Fruit fly (Drosophila melanogaster): ENCODE results near the gene CG33337.

Gene CG33337

dm6 chr3R:23592669-23593068, at the start of gene CG33337:
Gene CG33337 (minus strand): TSS chr3R:23592769.
- TF ChIP-seq CG1620 (GFP tag; optimal IDR thresholded peaks at IDR 0.05) (no peak), CG33017 (tag; optimal IDR thresholded peaks at IDR 0.05) (no peak), pad (GFP tag; optimal IDR thresholded peaks at IDR 0.05) (no peak), CG14711 (tag; optimal IDR thresholded peaks at IDR 0.05) (no peak), Hr96 (GFP tag; optimal IDR thresholded peaks at IDR 0.05) (no peak), bab1 (GFP tag; optimal IDR thresholded peaks at IDR 0.05) (no peak), CG7101 (tag; optimal IDR thresholded peaks at IDR 0.05) (no peak)

- TF ChIP-seq CG1620 (GFP tag; optimal IDR thresholded peaks at IDR 0.05) (no peak), ovo (GFP tag; optimal IDR thresholded peaks at IDR 0.05) (no peak), CG14711 (tag; optimal IDR thresholded peaks at IDR 0.05) (no peak), CG33017 (tag; optimal IDR thresholded peaks at IDR 0.05) (no peak), Crg-1 (GFP tag; optimal IDR thresholded peaks at IDR 0.05) (no peak), toe (GFP tag; optimal IDR thresholded peaks at IDR 0.05) (no peak), CG5204 (GFP tag; optimal IDR thresholded peaks at IDR 0.05) (no peak), pad (GFP tag; optimal IDR thresholded peaks at IDR 0.05) (no peak), Hr96 (GFP tag; optimal IDR thresholded peaks at IDR 0.05) (no peak), kay (GFP tag; ENCODE audit: borderline replicate concordance) (no peak), bab1 (GFP tag; optimal IDR thresholded peaks at IDR 0.05) (no peak), Clk (GFP tag; optimal IDR thresholded peaks at IDR 0.05) (no peak), CG7045 (GFP tag; optimal IDR thresholded peaks at IDR 0.05) (no peak), Mnt (GFP tag; optimal IDR thresholded peaks at IDR 0.05) (no peak), CG12768 (GFP tag; optimal IDR thresholded peaks at IDR 0.05) (no peak), CG11617 (GFP tag; optimal IDR thresholded peaks at IDR 0.05) (no peak)
Measured at dm6 chr3R:23639583-23639982, 47.0 kb upstream of the CG33337 start.

- TF ChIP-seq kay (GFP tag; ENCODE audit: borderline replicate concordance) (peak; percentile 5), CG33017 (tag; optimal IDR thresholded peaks at IDR 0.05) (no peak), Crg-1 (GFP tag; optimal IDR thresholded peaks at IDR 0.05) (no peak)
Measured at dm6 chr3R:23638351-23638750, 45.8 kb upstream of the CG33337 start.

- TF ChIP-seq CG33017 (tag; optimal IDR thresholded peaks at IDR 0.05): no peak
- no peak for TF ChIP-seq CG12768 (GFP tag; optimal IDR thresholded peaks at IDR 0.05)
- TF ChIP-seq CG5204 (GFP tag; optimal IDR thresholded peaks at IDR 0.05): no peak
- no peak for TF ChIP-seq ovo (GFP tag; optimal IDR thresholded peaks at IDR 0.05)
- no peak for TF ChIP-seq toe (GFP tag; optimal IDR thresholded peaks at IDR 0.05)
- TF ChIP-seq tj (GFP tag; optimal IDR thresholded peaks at IDR 0.05): no peak
- TF ChIP-seq CG14711 (tag; optimal IDR thresholded peaks at IDR 0.05): no peak
- no peak for TF ChIP-seq Clk (GFP tag; optimal IDR thresholded peaks at IDR 0.05)
- TF ChIP-seq CG7101 (tag; optimal IDR thresholded peaks at IDR 0.05): no peak
- no peak for TF ChIP-seq Hr96 (GFP tag; optimal IDR thresholded peaks at IDR 0.05)
- no peak for TF ChIP-seq CG1620 (GFP tag; optimal IDR thresholded peaks at IDR 0.05)
- no peak for TF ChIP-seq pad (GFP tag; optimal IDR thresholded peaks at IDR 0.05)
- no peak for TF ChIP-seq cnc (optimal IDR thresholded peaks at IDR 0.05)
- TF ChIP-seq cic (GFP tag; optimal IDR thresholded peaks at IDR 0.05): no peak
- TF ChIP-seq kay (GFP tag; ENCODE audit: borderline replicate concordance): no peak
- TF ChIP-seq bab1 (GFP tag; optimal IDR thresholded peaks at IDR 0.05): no peak
- no peak for TF ChIP-seq Mnt (GFP tag; optimal IDR thresholded peaks at IDR 0.05)
Measured at dm6 chr3R:23637277-23637676, 44.7 kb upstream of the CG33337 start.

dm6 chr3R:23634789-23635188, 42.2 kb upstream of the CG33337 start:
- no peak for TF ChIP-seq Clk (GFP tag; optimal IDR thresholded peaks at IDR 0.05)
- TF ChIP-seq CG7101 (tag; optimal IDR thresholded peaks at IDR 0.05): no peak
- TF ChIP-seq Crg-1 (GFP tag; optimal IDR thresholded peaks at IDR 0.05): no peak
- TF ChIP-seq Mnt (GFP tag; optimal IDR thresholded peaks at IDR 0.05): no peak
- TF ChIP-seq CG1620 (GFP tag; optimal IDR thresholded peaks at IDR 0.05): no peak
- TF ChIP-seq Hr96 (GFP tag; optimal IDR thresholded peaks at IDR 0.05): no peak

dm6 chr3R:23629572-23629971, 37.0 kb upstream of the CG33337 start:
- TF ChIP-seq CG7101 (tag; optimal IDR thresholded peaks at IDR 0.05) (no peak), tj (GFP tag; optimal IDR thresholded peaks at IDR 0.05) (peak; percentile 97), cic (GFP tag; optimal IDR thresholded peaks at IDR 0.05) (peak; percentile 21), kay (GFP tag; ENCODE audit: borderline replicate concordance) (peak; percentile 65), CG1620 (GFP tag; optimal IDR thresholded peaks at IDR 0.05) (no peak)

- TF ChIP-seq tj (GFP tag; optimal IDR thresholded peaks at IDR 0.05) (peak; percentile 55), kay (GFP tag; ENCODE audit: borderline replicate concordance) (no peak), cnc (optimal IDR thresholded peaks at IDR 0.05) (no peak), Crg-1 (GFP tag; optimal IDR thresholded peaks at IDR 0.05) (no peak), CG14711 (tag; optimal IDR thresholded peaks at IDR 0.05) (no peak), CG33017 (tag; optimal IDR thresholded peaks at IDR 0.05) (no peak), CG12768 (GFP tag; optimal IDR thresholded peaks at IDR 0.05) (peak; percentile 15), CG11617 (GFP tag; optimal IDR thresholded peaks at IDR 0.05) (no peak), Clk (GFP tag; optimal IDR thresholded peaks at IDR 0.05) (no peak), CG7045 (GFP tag; optimal IDR thresholded peaks at IDR 0.05) (no peak), pad (GFP tag; optimal IDR thresholded peaks at IDR 0.05) (no peak), Hr96 (GFP tag; optimal IDR thresholded peaks at IDR 0.05) (no peak)
Measured at dm6 chr3R:23627140-23627539, 34.6 kb upstream of the CG33337 start.
